Worm (Caenorhabditis elegans) whole organism, L2 larva: ENCODE data around the gene C04F5.9.

Source experiments
- F13H6.1 ChIP-seq: sonication (generic microtip); optimal IDR thresholded peaks from 2 replicates; lab custom pipeline; 2016; ENCODE audit warnings: missing genetic modification characterization, missing compliant biosample characterization
- nhr-11 ChIP-seq: fragments of 150-350 bp; optimal IDR thresholded peaks from 2 replicates; lab custom pipeline; 2014; ENCODE audit warnings: missing biosample characterization, missing genetic modification characterization
- ztf-11 ChIP-seq: sonication (generic microtip); optimal IDR thresholded peaks from 2 replicates; lab custom pipeline; 2017; ENCODE audit warnings: missing biosample characterization, missing genetic modification characterization

- TF ChIP-seq nhr-11 (tag; lab: Kevin White, UChicago) (no peak), F13H6.1 (tag; lab: Kevin White, UChicago) (no peak), ztf-11 (tag; lab: Kevin White, UChicago) (no peak)
Measured at ce11 chrV:5104934-5105333, 14.1 kb downstream of the C04F5.9 start, which contains the start of gene srab-2.
